Fruit fly (Drosophila melanogaster) whole organism: ENCODE measurements around the gene CG9360.

Experiments used
- CG8478 ChIP-seq: fragments of >200 bp; optimal IDR thresholded peaks from 2 replicates; lab custom pipeline; 2018; ENCODE audit warnings: inconsistent platforms
- Dll ChIP-seq: fragments of >200 bp; optimal IDR thresholded peaks from 2 replicates; lab custom pipeline; 2017
- EcR ChIP-seq, 2 experiments: fragments of >200 bp; optimal IDR thresholded peaks; 2 replicates each; lab custom pipeline; 2017; ENCODE audit warnings: missing biosample characterization in 2 of 2, missing genetic modification characterization in 2 of 2, missing genetic modification reagents in 2 of 2
- pan ChIP-seq: fragments of >200 bp; optimal IDR thresholded peaks from 2 replicates; lab custom pipeline; 2017
- psq ChIP-seq: fragments of >200 bp; optimal IDR thresholded peaks from 2 replicates; lab custom pipeline; 2017
- usp ChIP-seq: fragments of >200 bp; optimal IDR thresholded peaks from 2 replicates; lab custom pipeline; 2017; ENCODE audit warnings: missing biosample characterization, missing genetic modification characterization, mixed read lengths

dm6 chrX:11799931-11800330 is 35.5 kb upstream of the CG9360 start:
- no peak for TF ChIP-seq EcR (GFP tag; optimal IDR thresholded peaks at IDR 0.05; lab: Kevin White, UChicago)
- no peak for TF ChIP-seq usp (GFP tag; lab: Kevin White, UChicago)
- TF ChIP-seq pan (lab: Kevin White, UChicago) = no peak
- no peak for TF ChIP-seq Dll (lab: Kevin White, UChicago)
- TF ChIP-seq psq = no peak
- TF ChIP-seq CG8478 (lab: Kevin White, UChicago) = no peak
